Worm (Caenorhabditis elegans): ENCODE measurements around the gene K03B8.11.

ce11 chrV:11380571-11380970, 9.7 kb downstream of the K03B8.11 start:
- TF ChIP-seq madf-3 (GFP tag; IDR thresholded peaks at IDR 0.05) (no peak), F52B5.7 (tag; optimal IDR thresholded peaks at IDR 0.05) (no peak), snpc-4 (GFP tag; optimal IDR thresholded peaks at IDR 0.05) (no peak), snpc-4 (tag; optimal IDR thresholded peaks at IDR 0.05) (no peak), K12H6.12 (tag; optimal IDR thresholded peaks at IDR 0.05) (no peak)

Measured in whole organism, young adult.